Fruit fly (Drosophila melanogaster) whole organism, embryonic: ENCODE data around the gene IFT54.

Experiments
- Asciz ChIP-seq: fragments of 200-800 bp; sonication (Bioruptor generic); optimal IDR thresholded peaks from 2 replicates; lab custom pipeline; 2017; ENCODE audit warnings: missing biosample characterization, mild to moderate bottlenecking, missing genetic modification characterization, missing genetic modification reagents
- Blimp-1 ChIP-seq: fragments of 200-800 bp; sonication (Bioruptor generic); optimal IDR thresholded peaks from 3 replicates; lab custom pipeline; 2018; ENCODE audit warnings: missing biosample characterization, missing genetic modification characterization, mild to moderate bottlenecking, moderate library complexity, missing genetic modification reagents
- CG11247 ChIP-seq: fragments of 200-800 bp; sonication (Bioruptor generic); IDR thresholded peaks from 2 replicates; pipeline ENCODE4 v1.3.6; 2022; ENCODE audit warnings: missing biosample characterization, missing genetic modification characterization
- CG11695 ChIP-seq: fragments of 200-800 bp; sonication (Bioruptor generic); IDR thresholded peaks from 3 replicates; pipeline ENCODE4 v1.3.6; 2022; ENCODE audit warnings: missing biosample characterization, missing genetic modification characterization
- CG1233 ChIP-seq: fragments of 200-800 bp; sonication (Bioruptor generic); optimal IDR thresholded peaks from 4 replicates; lab custom pipeline; 2018; ENCODE audit warnings: missing biosample characterization, mild to moderate bottlenecking, missing genetic modification characterization
- CG12744 ChIP-seq: fragments of 200-800 bp; sonication (Bioruptor generic); optimal IDR thresholded peaks from 2 replicates; lab custom pipeline; 2016; ENCODE audit warnings: missing biosample characterization, missing genetic modification characterization
- CG13894 ChIP-seq: fragments of 200-800 bp; sonication (Bioruptor generic); optimal IDR thresholded peaks from 3 replicates; lab custom pipeline; 2018; ENCODE audit warnings: missing biosample characterization, mild to moderate bottlenecking, missing genetic modification characterization, moderate library complexity
- CG15011 ChIP-seq: fragments of 200-800 bp; sonication (Bioruptor generic); optimal IDR thresholded peaks from 3 replicates; lab custom pipeline; 2018; ENCODE audit warnings: missing biosample characterization, mild to moderate bottlenecking, missing genetic modification characterization
- CG17328 ChIP-seq: fragments of 200-800 bp; sonication (Bioruptor generic); IDR thresholded peaks from 2 replicates; pipeline ENCODE4 v1.3.6; 2022; ENCODE audit warnings: missing biosample characterization, missing genetic modification characterization
- CG17612 ChIP-seq: fragments of 200-800 bp; sonication (Bioruptor generic); IDR thresholded peaks from 2 replicates; pipeline ENCODE4 v1.3.6; 2022; ENCODE audit warnings: missing biosample characterization, missing genetic modification characterization
- CG1792 ChIP-seq: fragments of 200-800 bp; sonication (Bioruptor generic); optimal IDR thresholded peaks from 2 replicates; lab custom pipeline; 2016; ENCODE audit warnings: missing biosample characterization, missing genetic modification characterization
- CG18011 ChIP-seq: fragments of 200-800 bp; sonication (Bioruptor generic); optimal IDR thresholded peaks from 2 replicates; lab custom pipeline; 2017; ENCODE audit warnings: missing biosample characterization, missing genetic modification characterization, mild to moderate bottlenecking, moderate library complexity, missing genotype
- CG30020 ChIP-seq: fragments of 200-800 bp; optimal IDR thresholded peaks from 2 replicates; lab custom pipeline; 2019; ENCODE audit warnings: missing biosample characterization, mild to moderate bottlenecking, missing genetic modification characterization, moderate library complexity
- CG31388 ChIP-seq: fragments of 200-800 bp; sonication (Bioruptor generic); optimal IDR thresholded peaks from 2 replicates; lab custom pipeline; 2016; ENCODE audit warnings: missing biosample characterization, missing genetic modification characterization
- CG32772 ChIP-seq: fragments of 200-800 bp; sonication (Bioruptor generic); IDR thresholded peaks from 2 replicates; pipeline ENCODE4 v1.3.6; 2022; ENCODE audit warnings: missing biosample characterization, missing genetic modification characterization
- CG33213 ChIP-seq: fragments of 200-800 bp; sonication (Bioruptor generic); optimal IDR thresholded peaks from 3 replicates; lab custom pipeline; 2016; ENCODE audit warnings: missing biosample characterization, missing genetic modification characterization
- CG3407 ChIP-seq: fragments of 200-800 bp; sonication (Bioruptor generic); optimal IDR thresholded peaks from 2 replicates; lab custom pipeline; 2018; ENCODE audit warnings: missing biosample characterization, mild to moderate bottlenecking, missing genetic modification characterization
- CG4328 ChIP-seq: fragments of 200-800 bp; sonication (Bioruptor generic); optimal IDR thresholded peaks from 3 replicates; lab custom pipeline; 2017; ENCODE audit warnings: missing biosample characterization, missing genetic modification reagents, missing genetic modification characterization
- CG5180 ChIP-seq: fragments of 200-800 bp; sonication (Bioruptor generic); optimal IDR thresholded peaks from 3 replicates; lab custom pipeline; 2017; ENCODE audit warnings: missing biosample characterization, missing genetic modification characterization, mild to moderate bottlenecking, moderate library complexity, missing genetic modification reagents
- CG6175 ChIP-seq: fragments of 200-800 bp; sonication (Bioruptor generic); IDR thresholded peaks from 3 replicates; pipeline ENCODE4 v1.3.6; 2022; ENCODE audit warnings: missing biosample characterization, missing genetic modification characterization
- CG6272 ChIP-seq: fragments of 200-800 bp; sonication (Bioruptor generic); IDR thresholded peaks from 2 replicates; pipeline ENCODE4 v1.3.6; 2022; ENCODE audit warnings: missing biosample characterization, missing genetic modification characterization
- CG7556 ChIP-seq: fragments of 200-800 bp; sonication (Bioruptor generic); optimal IDR thresholded peaks from 2 replicates; lab custom pipeline; 2017; ENCODE audit warnings: missing biosample characterization, mild to moderate bottlenecking, missing genetic modification characterization
- CoRest ChIP-seq: fragments of 200-800 bp; sonication (Bioruptor generic); optimal IDR thresholded peaks from 3 replicates; lab custom pipeline; 2018; ENCODE audit warnings: missing biosample characterization, mild to moderate bottlenecking, missing genetic modification characterization, moderate library complexity
- Fer1 ChIP-seq: fragments of 200-800 bp; sonication (Bioruptor generic); optimal IDR thresholded peaks from 2 replicates; lab custom pipeline; 2017; ENCODE audit warnings: missing biosample characterization, mild to moderate bottlenecking, missing genetic modification characterization
- HHEX ChIP-seq: fragments of 200-800 bp; sonication (Bioruptor generic); optimal IDR thresholded peaks from 3 replicates; lab custom pipeline; 2017; ENCODE audit warnings: missing biosample characterization, mild to moderate bottlenecking, missing genetic modification characterization, missing genetic modification reagents
- Hand ChIP-seq: fragments of 200-800 bp; sonication (Bioruptor generic); optimal IDR thresholded peaks from 2 replicates; lab custom pipeline; 2017; ENCODE audit warnings: mild to moderate bottlenecking, missing biosample characterization, missing genetic modification reagents, missing genetic modification characterization
- Optix ChIP-seq: fragments of 200-800 bp; sonication (Bioruptor generic); IDR thresholded peaks from 3 replicates; pipeline ENCODE4 v1.3.6; 2022; ENCODE audit warnings: missing biosample characterization, missing genetic modification characterization
- PHDP ChIP-seq: fragments of 200-800 bp; sonication (Bioruptor generic); optimal IDR thresholded peaks from 3 replicates; lab custom pipeline; 2018; ENCODE audit warnings: missing biosample characterization, mild to moderate bottlenecking, missing genetic modification characterization, moderate library complexity
- Side ChIP-seq: fragments of 200-800 bp; sonication (Bioruptor generic); optimal IDR thresholded peaks from 2 replicates; lab custom pipeline; 2016; ENCODE audit warnings: missing biosample characterization, missing genetic modification characterization
- Sox102F ChIP-seq: fragments of 200-800 bp; sonication (Bioruptor generic); optimal IDR thresholded peaks from 2 replicates; lab custom pipeline; 2018; ENCODE audit warnings: missing biosample characterization, mild to moderate bottlenecking, missing genetic modification characterization, moderate library complexity
- Sry-δ ChIP-seq: fragments of 200-800 bp; sonication (Bioruptor generic); optimal IDR thresholded peaks from 2 replicates; lab custom pipeline; 2016; ENCODE audit warnings: missing biosample characterization, missing genetic modification characterization
- YL-1 ChIP-seq: fragments of 200-800 bp; sonication (Bioruptor generic); optimal IDR thresholded peaks from 3 replicates; lab custom pipeline; 2017; ENCODE audit warnings: missing biosample characterization, mild to moderate bottlenecking, missing genetic modification characterization
- ab ChIP-seq: fragments of 200-800 bp; sonication (Bioruptor generic); optimal IDR thresholded peaks from 2 replicates; lab custom pipeline; 2016; ENCODE audit warnings: missing biosample characterization, missing genetic modification characterization
- ash1 ChIP-seq: fragments of 200-800 bp; sonication (Bioruptor generic); optimal IDR thresholded peaks from 2 replicates; lab custom pipeline; 2018; ENCODE audit warnings: missing biosample characterization, mild to moderate bottlenecking, missing genetic modification characterization
- btn ChIP-seq: fragments of 200-800 bp; sonication (Bioruptor generic); optimal IDR thresholded peaks from 2 replicates; lab custom pipeline; 2016; ENCODE audit warnings: missing biosample characterization, missing genetic modification characterization
- crol ChIP-seq: fragments of 200-800 bp; sonication (Bioruptor generic); IDR thresholded peaks from 2 replicates; pipeline ENCODE4 v1.3.6; 2022; ENCODE audit warnings: missing biosample characterization, missing genetic modification characterization
- dmrt11E ChIP-seq: fragments of 200-800 bp; sonication (Bioruptor generic); optimal IDR thresholded peaks from 3 replicates; lab custom pipeline; 2018; ENCODE audit warnings: missing biosample characterization, mild to moderate bottlenecking, missing genetic modification characterization, moderate library complexity
- ewg ChIP-seq: fragments of 200-800 bp; sonication (Bioruptor generic); optimal IDR thresholded peaks from 3 replicates; lab custom pipeline; 2017; ENCODE audit warnings: mild to moderate bottlenecking, missing biosample characterization, missing genetic modification reagents, missing genetic modification characterization
- gcm ChIP-seq: fragments of 200-800 bp; sonication (Bioruptor generic); optimal IDR thresholded peaks from 2 replicates; lab custom pipeline; 2019; ENCODE audit warnings: missing biosample characterization, mild to moderate bottlenecking, missing genetic modification characterization, moderate library complexity
- gem ChIP-seq: fragments of 200-800 bp; sonication (Bioruptor generic); optimal IDR thresholded peaks from 2 replicates; lab custom pipeline; 2019; ENCODE audit warnings: missing biosample characterization, mild to moderate bottlenecking, missing genetic modification characterization, moderate library complexity
- jing ChIP-seq: fragments of 200-800 bp; sonication (Bioruptor generic); optimal IDR thresholded peaks from 2 replicates; lab custom pipeline; 2018; ENCODE audit warnings: missing biosample characterization, mild to moderate bottlenecking, missing genetic modification characterization
- nau ChIP-seq: fragments of 200-800 bp; sonication (Bioruptor generic); optimal IDR thresholded peaks from 3 replicates; lab custom pipeline; 2017; ENCODE audit warnings: missing biosample characterization, mild to moderate bottlenecking, missing genetic modification characterization, missing genetic modification reagents
- nmo ChIP-seq: fragments of 200-800 bp; sonication (Bioruptor generic); optimal IDR thresholded peaks from 2 replicates; lab custom pipeline; 2018; ENCODE audit warnings: missing biosample characterization, mild to moderate bottlenecking, missing genetic modification characterization, moderate library complexity
- pfk ChIP-seq: fragments of 200-800 bp; sonication (Bioruptor generic); optimal IDR thresholded peaks from 2 replicates; lab custom pipeline; 2018; ENCODE audit warnings: missing biosample characterization, mild to moderate bottlenecking, missing genetic modification characterization, moderate library complexity
- pita ChIP-seq: fragments of 200-800 bp; sonication (Bioruptor generic); optimal IDR thresholded peaks from 2 replicates; lab custom pipeline; 2017; ENCODE audit warnings: missing biosample characterization, mild to moderate bottlenecking, missing genetic modification characterization
- schlank ChIP-seq: fragments of 200-800 bp; sonication (Bioruptor generic); optimal IDR thresholded peaks from 2 replicates; lab custom pipeline; 2018; ENCODE audit warnings: missing biosample characterization, mild to moderate bottlenecking, missing genetic modification characterization
- sens ChIP-seq: fragments of 200-800 bp; sonication (Bioruptor generic); peaks from one replicate; lab custom pipeline; 2016; ENCODE audit warnings: missing biosample characterization, missing genetic modification characterization
- stc ChIP-seq: fragments of 200-800 bp; sonication (Bioruptor generic); IDR thresholded peaks from 2 replicates; pipeline ENCODE4 v1.3.6; 2022; ENCODE audit warnings: missing biosample characterization, missing genetic modification characterization
- sug ChIP-seq: fragments of 200-800 bp; optimal IDR thresholded peaks from 2 replicates; lab custom pipeline; 2019; ENCODE audit warnings: missing biosample characterization, mild to moderate bottlenecking, missing genetic modification characterization, moderate library complexity
- zfh1 ChIP-seq: fragments of 200-800 bp; sonication (Bioruptor generic); IDR thresholded peaks from 3 replicates; pipeline ENCODE4 v1.3.6; 2022; ENCODE audit warnings: missing biosample characterization, missing genetic modification characterization

IFT54 gene

DNA sequence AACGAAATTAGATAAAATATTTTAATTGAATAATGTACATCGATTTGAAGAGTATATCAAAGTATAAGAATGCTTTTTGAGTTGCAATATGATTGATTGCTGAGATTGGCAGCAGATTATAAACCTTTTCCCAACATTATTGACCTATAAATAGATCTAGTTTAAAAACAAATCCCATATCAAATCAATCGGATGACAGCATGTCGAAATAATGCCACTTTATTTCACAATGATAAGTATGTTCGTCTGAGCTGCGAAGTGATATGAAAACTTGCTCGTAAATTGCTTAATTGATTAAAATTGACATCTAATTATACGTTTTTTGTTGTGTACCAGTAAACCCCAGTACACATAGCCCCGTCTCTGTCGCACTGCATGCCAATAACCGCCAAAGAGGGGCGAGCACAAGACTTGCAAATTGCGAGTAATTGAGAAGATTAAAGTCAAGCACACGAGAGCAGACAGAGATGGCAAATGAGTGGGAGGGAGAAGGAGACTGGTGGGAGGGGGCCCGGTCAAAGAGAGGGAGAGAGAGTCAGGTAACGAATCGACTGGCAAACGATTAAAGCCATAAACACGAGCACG lies 19.1 kb upstream of the IFT54 start (continued):
- no peak for TF ChIP-seq Asciz (GFP tag; lab: Kevin White, UChicago)
- TF ChIP-seq sug (tag; lab: Kevin White, UChicago): no peak
- no peak for TF ChIP-seq CG6175
- TF ChIP-seq zfh1: no peak
- TF ChIP-seq YL-1: no peak
- no peak for TF ChIP-seq Side
- TF ChIP-seq CG11247 (GFP tag; lab: Robert Waterston, UW): no peak
- no peak for TF ChIP-seq nau
- TF ChIP-seq ab: no peak
- TF ChIP-seq CG18011 (GFP tag; lab: Kevin White, UChicago): no peak
- TF ChIP-seq CG11695 (GFP tag; lab: Robert Waterston, UW): no peak
- TF ChIP-seq sens (GFP tag; lab: Kevin White, UChicago): peak; percentile 81
- peak; percentile 42 for TF ChIP-seq nmo (GFP tag; lab: Kevin White, UChicago)
- TF ChIP-seq gcm (GFP tag; lab: Kevin White, UChicago): no peak
- TF ChIP-seq Hand: peak; percentile 11
- no peak for TF ChIP-seq CG13894 (tag; lab: Kevin White, UChicago)
- no peak for TF ChIP-seq stc (GFP tag; lab: Robert Waterston, UW)
- peak; percentile 63 for TF ChIP-seq CoRest (tag; lab: Kevin White, UChicago)
- TF ChIP-seq CG4328 (GFP tag; lab: Kevin White, UChicago): no peak
- TF ChIP-seq schlank: peak; percentile 6
- TF ChIP-seq CG32772 (GFP tag; lab: Robert Waterston, UW): no peak
- no peak for TF ChIP-seq Fer1
- TF ChIP-seq Sry-δ (GFP tag; lab: Kevin White, UChicago): peak; percentile 9
- peak; percentile 43 for TF ChIP-seq jing (GFP tag; lab: Kevin White, UChicago)
- no peak; the same call in 1 of the 2 replicates for TF ChIP-seq CG6272 (GFP tag; lab: Robert Waterston, UW)
- TF ChIP-seq pita (GFP tag; lab: Kevin White, UChicago): no peak
- no peak for TF ChIP-seq CG17328 (GFP tag; lab: Robert Waterston, UW)
- no peak for TF ChIP-seq Blimp-1
- peak; percentile 46 for TF ChIP-seq PHDP (tag; lab: Kevin White, UChicago)
- TF ChIP-seq dmrt11E (tag; lab: Kevin White, UChicago): no peak
- TF ChIP-seq crol (GFP tag; lab: Robert Waterston, UW): no peak
- no peak for TF ChIP-seq CG30020 (tag; lab: Kevin White, UChicago)
- TF ChIP-seq Sox102F (GFP tag; lab: Kevin White, UChicago): peak; percentile 49
- TF ChIP-seq CG1233 (GFP tag; lab: Kevin White, UChicago): no peak
- no peak for TF ChIP-seq CG7556 (GFP tag; lab: Kevin White, UChicago)
- no peak for TF ChIP-seq CG5180 (GFP tag; lab: Kevin White, UChicago)
- TF ChIP-seq CG3407 (GFP tag; lab: Kevin White, UChicago): no peak
- no peak for TF ChIP-seq ash1 (GFP tag; lab: Kevin White, UChicago)
- TF ChIP-seq Optix (GFP tag; lab: Robert Waterston, UW): no peak
- TF ChIP-seq CG1792: no peak
- peak; percentile 25 for TF ChIP-seq CG15011 (GFP tag; lab: Kevin White, UChicago)
- peak; percentile 6 for TF ChIP-seq ewg
- peak; percentile 71 for TF ChIP-seq gem (tag; lab: Kevin White, UChicago)
- TF ChIP-seq HHEX (GFP tag; lab: Kevin White, UChicago): peak; percentile 38
- no peak for TF ChIP-seq pfk (GFP tag; lab: Kevin White, UChicago)
- TF ChIP-seq CG17612 (GFP tag; lab: Robert Waterston, UW): no peak
- no peak for TF ChIP-seq CG12744 (GFP tag; lab: Kevin White, UChicago)
- no peak for TF ChIP-seq CG31388
- TF ChIP-seq btn (GFP tag; lab: Kevin White, UChicago): no peak
- TF ChIP-seq CG33213: no peak
